Worm (Caenorhabditis elegans): ENCODE measurements around the gene srbc-7.
A peak's percentile ranks its signal among the peaks of the same experiment; 100 is the strongest.

Gene srbc-7

ce11 chrV:7478404-7478803 lies 9.0 kb downstream of the srbc-7 start, which contains the start of gene str-190:
TSS of gene str-190 (minus strand) at chrV:7478504.
- no peak for TF ChIP-seq hmbx-1 (tag; optimal IDR thresholded peaks at IDR 0.05)
- no peak for TF ChIP-seq pes-1 (GFP tag; IDR thresholded peaks at IDR 0.05)
- TF ChIP-seq ets-7 (tag; optimal IDR thresholded peaks at IDR 0.05): no peak
- no peak for TF ChIP-seq hnd-1 (tag; optimal IDR thresholded peaks at IDR 0.05)
- TF ChIP-seq tra-4 (tag; optimal IDR thresholded peaks at IDR 0.05): no peak
- no peak for TF ChIP-seq tbx-11 (GFP tag; IDR thresholded peaks at IDR 0.05)
- no peak for TF ChIP-seq ceh-13 (GFP tag; optimal IDR thresholded peaks at IDR 0.05)
- TF ChIP-seq hmg-4 (GFP tag; optimal IDR thresholded peaks at IDR 0.05): no peak
- TF ChIP-seq ceh-36 (tag; optimal IDR thresholded peaks at IDR 0.05): no peak

- TF ChIP-seq hmbx-1 (tag; optimal IDR thresholded peaks at IDR 0.05): no peak
- TF ChIP-seq ets-7 (tag; optimal IDR thresholded peaks at IDR 0.05): no peak
- TF ChIP-seq aly-1 (tag; optimal IDR thresholded peaks at IDR 0.05): no peak
Observed at ce11 chrV:7476766-7477165, 10.7 kb downstream of the srbc-7 start, which contains the start of gene srh-125. TSS of gene srh-125 (minus strand) at chrV:7476866.

- TF ChIP-seq ceh-36 (tag; optimal IDR thresholded peaks at IDR 0.05): no peak
- TF ChIP-seq ceh-13 (GFP tag; optimal IDR thresholded peaks at IDR 0.05): no peak
- TF ChIP-seq B0310.2 (tag; optimal IDR thresholded peaks at IDR 0.05): no peak
- TF ChIP-seq hmbx-1 (tag; optimal IDR thresholded peaks at IDR 0.05): no peak
- TF ChIP-seq scrt-1 (GFP tag; IDR thresholded peaks at IDR 0.05): no peak
- TF ChIP-seq F13C5.2 (tag; optimal IDR thresholded peaks at IDR 0.05): no peak
- TF ChIP-seq sea-1 (GFP tag; conservative IDR thresholded peaks at IDR 0.05): no peak
- TF ChIP-seq aly-1 (tag; optimal IDR thresholded peaks at IDR 0.05): no peak
- no peak for TF ChIP-seq hnd-1 (tag; optimal IDR thresholded peaks at IDR 0.05)
- no peak for TF ChIP-seq ets-7 (tag; optimal IDR thresholded peaks at IDR 0.05)
- no peak for TF ChIP-seq tbx-11 (GFP tag; IDR thresholded peaks at IDR 0.05)
Observed at ce11 chrV:7472815-7473214, 14.6 kb downstream of the srbc-7 start, which contains the start of gene str-28. TSS of gene str-28 (minus strand) at chrV:7472915.

ce11 chrV:7465509-7465908 lies 21.9 kb downstream of the srbc-7 start, which contains the start of gene F25E5.1:
TSS of gene F25E5.1 (plus strand) at chrV:7465884.
- TF ChIP-seq hmbx-1 (tag; optimal IDR thresholded peaks at IDR 0.05) (no peak), F13C5.2 (tag; optimal IDR thresholded peaks at IDR 0.05) (peak; percentile 47), sea-1 (GFP tag; conservative IDR thresholded peaks at IDR 0.05) (no peak), ceh-36 (tag; optimal IDR thresholded peaks at IDR 0.05) (no peak), ets-7 (tag; optimal IDR thresholded peaks at IDR 0.05) (no peak), B0310.2 (tag; optimal IDR thresholded peaks at IDR 0.05) (no peak), hnd-1 (tag; optimal IDR thresholded peaks at IDR 0.05) (no peak), scrt-1 (GFP tag; IDR thresholded peaks at IDR 0.05) (no peak), tbx-37 (GFP tag; conservative IDR thresholded peaks at IDR 0.05) (peak; percentile 62; the same call in 1 of the 2 replicates), hmg-4 (GFP tag; optimal IDR thresholded peaks at IDR 0.05) (no peak), tra-4 (tag; optimal IDR thresholded peaks at IDR 0.05) (no peak), pes-1 (GFP tag; IDR thresholded peaks at IDR 0.05) (no peak), aly-1 (tag; optimal IDR thresholded peaks at IDR 0.05) (peak; percentile 3), tbx-11 (GFP tag; IDR thresholded peaks at IDR 0.05) (no peak), flt-1 (GFP tag; IDR thresholded peaks at IDR 0.05) (no peak), ama-1 (optimal IDR thresholded peaks at IDR 0.05) (no peak), ceh-13 (GFP tag; optimal IDR thresholded peaks at IDR 0.05) (no peak)

- TF ChIP-seq hmg-4 (GFP tag; optimal IDR thresholded peaks at IDR 0.05): no peak
- TF ChIP-seq tbx-37 (GFP tag; conservative IDR thresholded peaks at IDR 0.05): no peak
- TF ChIP-seq tbx-11 (GFP tag; IDR thresholded peaks at IDR 0.05): no peak
- no peak for TF ChIP-seq aly-1 (tag; optimal IDR thresholded peaks at IDR 0.05)
- no peak for TF ChIP-seq ets-7 (tag; optimal IDR thresholded peaks at IDR 0.05)
- TF ChIP-seq F13C5.2 (tag; optimal IDR thresholded peaks at IDR 0.05): no peak
- no peak for TF ChIP-seq tra-4 (tag; optimal IDR thresholded peaks at IDR 0.05)
- no peak for TF ChIP-seq ceh-36 (tag; optimal IDR thresholded peaks at IDR 0.05)
- TF ChIP-seq ceh-13 (GFP tag; optimal IDR thresholded peaks at IDR 0.05): no peak
- TF ChIP-seq ama-1 (optimal IDR thresholded peaks at IDR 0.05): no peak
- TF ChIP-seq scrt-1 (GFP tag; IDR thresholded peaks at IDR 0.05): no peak
- TF ChIP-seq hmbx-1 (tag; optimal IDR thresholded peaks at IDR 0.05): no peak
- TF ChIP-seq hnd-1 (tag; optimal IDR thresholded peaks at IDR 0.05): no peak
- no peak for TF ChIP-seq B0310.2 (tag; optimal IDR thresholded peaks at IDR 0.05)
Observed at ce11 chrV:7464696-7465095, 22.7 kb downstream of the srbc-7 start, which contains the start of gene srh-89. TSS of gene srh-89 (minus strand) at chrV:7464796.

ce11 chrV:7460898-7461297 lies 26.5 kb downstream of the srbc-7 start, which contains the start of gene srh-92:
TSS of gene srh-92 (minus strand) at chrV:7460998.
- TF ChIP-seq aly-1 (tag; optimal IDR thresholded peaks at IDR 0.05) (no peak), pes-1 (GFP tag; IDR thresholded peaks at IDR 0.05) (no peak), hnd-1 (tag; optimal IDR thresholded peaks at IDR 0.05) (no peak), ets-7 (tag; optimal IDR thresholded peaks at IDR 0.05) (no peak), tra-4 (tag; optimal IDR thresholded peaks at IDR 0.05) (no peak), sea-1 (GFP tag; conservative IDR thresholded peaks at IDR 0.05) (no peak), F13C5.2 (tag; optimal IDR thresholded peaks at IDR 0.05) (no peak), flt-1 (GFP tag; IDR thresholded peaks at IDR 0.05) (no peak), tbx-37 (GFP tag; conservative IDR thresholded peaks at IDR 0.05) (no peak), hmg-4 (GFP tag; optimal IDR thresholded peaks at IDR 0.05) (no peak), ceh-36 (tag; optimal IDR thresholded peaks at IDR 0.05) (no peak), ama-1 (optimal IDR thresholded peaks at IDR 0.05) (no peak)

ce11 chrV:7455008-7455407 lies 32.4 kb downstream of the srbc-7 start, which contains the start of gene F25E5.2:
TSS of gene F25E5.2 (plus strand) at chrV:7455308.
- TF ChIP-seq B0310.2 (tag; optimal IDR thresholded peaks at IDR 0.05): no peak
- TF ChIP-seq pes-1 (GFP tag; IDR thresholded peaks at IDR 0.05): no peak
- TF ChIP-seq tra-4 (tag; optimal IDR thresholded peaks at IDR 0.05): no peak
- no peak for TF ChIP-seq scrt-1 (GFP tag; IDR thresholded peaks at IDR 0.05)
- TF ChIP-seq tbx-37 (GFP tag; conservative IDR thresholded peaks at IDR 0.05): no peak
- no peak for TF ChIP-seq hmbx-1 (tag; optimal IDR thresholded peaks at IDR 0.05)
- TF ChIP-seq tbx-11 (GFP tag; IDR thresholded peaks at IDR 0.05): no peak
- TF ChIP-seq ets-7 (tag; optimal IDR thresholded peaks at IDR 0.05): no peak
- no peak for TF ChIP-seq flt-1 (GFP tag; IDR thresholded peaks at IDR 0.05)
- TF ChIP-seq ceh-13 (GFP tag; optimal IDR thresholded peaks at IDR 0.05): no peak
- TF ChIP-seq hmg-4 (GFP tag; optimal IDR thresholded peaks at IDR 0.05): no peak
- no peak for TF ChIP-seq ceh-36 (tag; optimal IDR thresholded peaks at IDR 0.05)
- no peak for TF ChIP-seq hnd-1 (tag; optimal IDR thresholded peaks at IDR 0.05)
- no peak for TF ChIP-seq F13C5.2 (tag; optimal IDR thresholded peaks at IDR 0.05)
- no peak for TF ChIP-seq sea-1 (GFP tag; conservative IDR thresholded peaks at IDR 0.05)
- TF ChIP-seq ama-1 (optimal IDR thresholded peaks at IDR 0.05): no peak
